Fruit fly (Drosophila melanogaster) whole organism, pupa: Measurements from ENCODE around the gene CG13029.

Source experiments
- CG10348 ChIP-seq: fragments of 200-800 bp; sonication (Bioruptor generic); IDR thresholded peaks from 2 replicates; pipeline ENCODE4 v1.3.6; 2022; ENCODE audit warnings: missing biosample characterization, missing genetic modification characterization
- CG12605 ChIP-seq: fragments of 200-800 bp; sonication (Bioruptor generic); IDR thresholded peaks from 2 replicates; pipeline ENCODE4 v1.3.6; 2022; ENCODE audit warnings: missing biosample characterization, missing genetic modification characterization
- CG13204 ChIP-seq: fragments of 200-800 bp; sonication (Bioruptor generic); optimal IDR thresholded peaks from 2 replicates; lab custom pipeline; 2018; ENCODE audit warnings: missing biosample characterization, mild to moderate bottlenecking, missing genetic modification characterization, moderate library complexity
- CG14655 ChIP-seq: fragments of 200-800 bp; sonication (Bioruptor generic); optimal IDR thresholded peaks from 3 replicates; lab custom pipeline; 2017; ENCODE audit warnings: mild to moderate bottlenecking, missing biosample characterization, missing genetic modification reagents, missing genetic modification characterization
- CG15710 ChIP-seq: fragments of 200-800 bp; sonication (Bioruptor generic); optimal IDR thresholded peaks from 2 replicates; lab custom pipeline; 2018; ENCODE audit warnings: missing biosample characterization, mild to moderate bottlenecking, missing genetic modification characterization, moderate library complexity
- CG17806 ChIP-seq: fragments of 200-800 bp; sonication (Bioruptor generic); optimal IDR thresholded peaks from 2 replicates; lab custom pipeline; 2018; ENCODE audit warnings: missing biosample characterization, mild to moderate bottlenecking, missing genetic modification characterization, moderate library complexity
- CG32121 ChIP-seq: fragments of 200-800 bp; sonication (Bioruptor generic); IDR thresholded peaks from 2 replicates; pipeline ENCODE4 v1.3.6; 2022; ENCODE audit warnings: missing biosample characterization, missing genetic modification characterization
- CG34367 ChIP-seq: fragments of 200-800 bp; sonication (Bioruptor generic); optimal IDR thresholded peaks from 2 replicates; lab custom pipeline; 2018; ENCODE audit warnings: missing biosample characterization, mild to moderate bottlenecking, missing genetic modification characterization
- CG4496 ChIP-seq: fragments of 200-800 bp; sonication (Bioruptor generic); IDR thresholded peaks from 3 replicates; pipeline ENCODE4 v1.3.6; 2022; ENCODE audit warnings: missing biosample characterization, missing genetic modification characterization
- CG8159 ChIP-seq: fragments of 200-800 bp; sonication (Bioruptor generic); optimal IDR thresholded peaks from 3 replicates; lab custom pipeline; 2018; ENCODE audit warnings: missing biosample characterization, mild to moderate bottlenecking, missing genetic modification characterization, moderate library complexity
- CG8301 ChIP-seq: fragments of 200-800 bp; sonication (Bioruptor generic); optimal IDR thresholded peaks from 2 replicates; lab custom pipeline; 2018; ENCODE audit warnings: missing biosample characterization, mild to moderate bottlenecking, missing genetic modification characterization
- CG9948 ChIP-seq: fragments of 200-800 bp; sonication (Bioruptor generic); optimal IDR thresholded peaks from 2 replicates; lab custom pipeline; 2018; ENCODE audit warnings: missing biosample characterization, mild to moderate bottlenecking, missing genetic modification characterization, moderate library complexity
- D1 ChIP-seq: fragments of 200-800 bp; sonication (Bioruptor generic); optimal IDR thresholded peaks from 2 replicates; lab custom pipeline; 2018; ENCODE audit warnings: missing biosample characterization, mild to moderate bottlenecking, missing genetic modification characterization, moderate library complexity
- EcR ChIP-seq: fragments of 200-800 bp; sonication (Bioruptor generic); optimal IDR thresholded peaks from 3 replicates; lab custom pipeline; 2019; ENCODE audit warnings: missing biosample characterization, missing genetic modification characterization, mild to moderate bottlenecking, moderate library complexity, missing genetic modification reagents
- Ets98B ChIP-seq: fragments of 200-800 bp; sonication (Bioruptor generic); IDR thresholded peaks from 2 replicates; pipeline ENCODE4 v1.3.6; 2022; ENCODE audit warnings: missing biosample characterization, missing genetic modification characterization
- Pif1A ChIP-seq: fragments of 200-800 bp; sonication (Bioruptor generic); optimal IDR thresholded peaks from 3 replicates; lab custom pipeline; 2016; ENCODE audit warnings: missing biosample characterization, missing genetic modification characterization
- Pif1B ChIP-seq: fragments of 200-800 bp; sonication (Bioruptor generic); optimal IDR thresholded peaks from 3 replicates; lab custom pipeline; 2016; ENCODE audit warnings: missing biosample characterization, missing genetic modification characterization
- Snoo ChIP-seq: fragments of 200-800 bp; sonication (Bioruptor generic); optimal IDR thresholded peaks from 3 replicates; lab custom pipeline; 2017; ENCODE audit warnings: missing biosample characterization, mild to moderate bottlenecking, missing genetic modification characterization, inconsistent platforms
- fd96Ca ChIP-seq: fragments of 200-800 bp; sonication (Bioruptor generic); IDR thresholded peaks from 3 replicates; pipeline ENCODE4 v1.3.6; 2022; ENCODE audit warnings: missing biosample characterization, missing genetic modification characterization
- gl ChIP-seq: fragments of 200-800 bp; sonication (Bioruptor generic); optimal IDR thresholded peaks from 2 replicates; lab custom pipeline; 2018; ENCODE audit warnings: missing biosample characterization, mild to moderate bottlenecking, missing genetic modification characterization
- rn ChIP-seq: fragments of 200-800 bp; sonication (Bioruptor generic); IDR thresholded peaks from 2 replicates; pipeline ENCODE4 v1.3.6; 2022; ENCODE audit warnings: missing biosample characterization, missing genetic modification characterization

CG13029 gene

dm6 chr3L:16851566-16851965 lies 8.9 kb upstream of the CG13029 start:
- TF ChIP-seq EcR: no peak
- no peak for TF ChIP-seq D1 (tag; lab: Kevin White, UChicago)
- no peak for TF ChIP-seq Snoo
- TF ChIP-seq Ets98B (GFP tag; lab: Robert Waterston, UW): no peak
- TF ChIP-seq Pif1B (GFP tag; lab: Kevin White, UChicago): no peak
- TF ChIP-seq fd96Ca: no peak
- no peak for TF ChIP-seq gl
- TF ChIP-seq CG15710 (tag; lab: Kevin White, UChicago): no peak
- no peak for TF ChIP-seq CG12605 (GFP tag; lab: Robert Waterston, UW)
- no peak for TF ChIP-seq CG8301
- TF ChIP-seq CG10348: no peak
- TF ChIP-seq CG34367 (tag; lab: Kevin White, UChicago): no peak
- no peak for TF ChIP-seq CG9948 (tag; lab: Kevin White, UChicago)
- TF ChIP-seq CG8159: no peak
- no peak for TF ChIP-seq CG14655
- TF ChIP-seq CG17806: no peak
- TF ChIP-seq CG32121 (GFP tag; lab: Robert Waterston, UW): no peak
- TF ChIP-seq CG13204 (GFP tag; lab: Kevin White, UChicago): no peak

dm6 chr3L:16853533-16854386 lies 6.7 kb upstream of the CG13029 start, which contains the start of gene sina:
Gene sina, plus strand, starts transcription at chr3L:16853751.
- TF ChIP-seq fd96Ca: peak; percentile 31; the same call in 1 of the 3 replicates
- TF ChIP-seq CG17806: no peak
- no peak for TF ChIP-seq Snoo
- TF ChIP-seq CG8301: no peak
- TF ChIP-seq CG4496 (GFP tag; lab: Robert Waterston, UW): peak; percentile 28; the same call in 1 of the 3 replicates
- TF ChIP-seq CG32121 (GFP tag; lab: Robert Waterston, UW): 0 out of 2 replicates have a peak, but pooled peaks have one; percentile 8
- TF ChIP-seq CG15710 (tag; lab: Kevin White, UChicago): no peak

dm6 chr3L:16854387-16855033 lies 5.9 kb upstream of the CG13029 start:
- no peak for TF ChIP-seq Snoo
- peak; percentile 47 for TF ChIP-seq CG15710 (tag; lab: Kevin White, UChicago)
- TF ChIP-seq gl: peak; percentile 65
- TF ChIP-seq EcR: peak; percentile 39
- TF ChIP-seq CG8159: peak; percentile 22
- TF ChIP-seq CG17806: peak; percentile 14
- TF ChIP-seq CG9948 (tag; lab: Kevin White, UChicago): no peak
- TF ChIP-seq CG32121 (GFP tag; lab: Robert Waterston, UW): 0 out of 2 replicates have a peak, but pooled peaks have one; percentile 6
- peak; percentile 42 for TF ChIP-seq CG34367 (tag; lab: Kevin White, UChicago)
- no peak for TF ChIP-seq CG8301
- 0 out of 3 replicates have a peak, but pooled peaks have one; percentile 24 for TF ChIP-seq CG4496 (GFP tag; lab: Robert Waterston, UW)

dm6 chr3L:16855287-16855686 lies 5.1 kb upstream of the CG13029 start:
- TF ChIP-seq CG14655: no peak
- TF ChIP-seq fd96Ca: no peak
- no peak for TF ChIP-seq CG13204 (GFP tag; lab: Kevin White, UChicago)
- TF ChIP-seq rn (GFP tag; lab: Robert Waterston, UW): no peak
- TF ChIP-seq CG32121 (GFP tag; lab: Robert Waterston, UW): no peak
- no peak for TF ChIP-seq Snoo
- no peak for TF ChIP-seq CG9948 (tag; lab: Kevin White, UChicago)
- TF ChIP-seq CG34367 (tag; lab: Kevin White, UChicago): no peak
- no peak for TF ChIP-seq CG8301
- TF ChIP-seq Ets98B (GFP tag; lab: Robert Waterston, UW): no peak
- no peak for TF ChIP-seq CG15710 (tag; lab: Kevin White, UChicago)
- TF ChIP-seq, all 21 proteins: peak for 0

dm6 chr3L:16858780-16859179 lies 1.6 kb upstream of the CG13029 start, which contains the start of gene sinah:
Gene sinah, plus strand, starts transcription at chr3L:16859080.
- TF ChIP-seq CG8301 (no peak), Pif1A (GFP tag; lab: Kevin White, UChicago) (no peak), rn (GFP tag; lab: Robert Waterston, UW) (no peak), CG9948 (tag; lab: Kevin White, UChicago) (no peak)
- TF ChIP-seq, all 21 proteins: peak for 0

dm6 chr3L:16860879-16861278 lies 457 bp downstream of the CG13029 start:
- no peak for TF ChIP-seq CG8301
- no peak for TF ChIP-seq CG13204 (GFP tag; lab: Kevin White, UChicago)
- no peak for TF ChIP-seq Pif1A (GFP tag; lab: Kevin White, UChicago)
- TF ChIP-seq CG17806: no peak
- TF ChIP-seq Pif1B (GFP tag; lab: Kevin White, UChicago): no peak
- no peak for TF ChIP-seq CG34367 (tag; lab: Kevin White, UChicago)
- TF ChIP-seq Ets98B (GFP tag; lab: Robert Waterston, UW): no peak
- TF ChIP-seq D1 (tag; lab: Kevin White, UChicago): no peak
- no peak for TF ChIP-seq CG9948 (tag; lab: Kevin White, UChicago)
- TF ChIP-seq CG8159: no peak
- no peak for TF ChIP-seq CG4496 (GFP tag; lab: Robert Waterston, UW)
- no peak for TF ChIP-seq CG14655
- no peak for TF ChIP-seq CG32121 (GFP tag; lab: Robert Waterston, UW)
- no peak for TF ChIP-seq fd96Ca
- no peak for TF ChIP-seq rn (GFP tag; lab: Robert Waterston, UW)
- no peak for TF ChIP-seq EcR
- TF ChIP-seq CG10348: no peak
- TF ChIP-seq Snoo: no peak
- no peak for TF ChIP-seq gl
- no peak for TF ChIP-seq CG15710 (tag; lab: Kevin White, UChicago)
